Fruit fly (Drosophila melanogaster) Kc167 (cell line): ENCODE data around the gene cnc.

Experiments
- h ChIP-seq: fragments of >200 bp; optimal IDR thresholded peaks from 3 replicates; lab custom pipeline; 2018; ENCODE audit warnings: missing external identifiers
- psq ChIP-seq: fragments of >200 bp; optimal IDR thresholded peaks from 2 replicates; lab custom pipeline; 2017; ENCODE audit warnings: missing external identifiers

DNA sequence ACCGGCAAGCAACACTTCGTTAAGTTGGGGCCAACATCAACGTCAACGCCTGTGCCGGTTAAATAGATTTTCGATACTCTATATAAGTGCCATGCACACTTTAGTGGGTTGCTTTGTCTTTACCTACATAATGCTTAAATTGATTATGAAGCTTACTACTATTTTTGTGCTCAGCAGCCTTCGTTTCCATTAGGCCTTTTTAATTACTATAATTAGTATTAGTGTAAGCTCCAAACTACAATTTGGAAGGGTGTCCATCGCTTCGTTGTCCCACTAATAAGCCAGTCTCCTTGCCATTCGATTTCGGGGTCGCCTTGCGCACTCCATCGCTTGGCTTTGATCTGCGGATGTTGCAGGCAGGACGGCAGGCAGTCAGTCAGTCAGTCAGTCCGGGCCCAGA is 78.9 kb downstream of the cnc start:
- TF ChIP-seq psq (lab: Kevin White, UChicago) (no peak), h (lab: Kevin White, UChicago) (no peak)
